Fruit fly (Drosophila melanogaster): ENCODE data around the gene Kah.
A peak's percentile ranks its signal among the peaks of the same experiment; 100 is the strongest.

The Kah gene

dm6 chr3L:589174-589289 lies at the start of gene Kah:
Gene Kah (minus strand): TSS chr3L:589274.
- TF ChIP-seq fd96Ca (GFP tag; IDR thresholded peaks at IDR 0.05) (no peak), Pif1B (GFP tag; optimal IDR thresholded peaks at IDR 0.05) (no peak), rn (GFP tag; IDR thresholded peaks at IDR 0.05) (no peak), CG13204 (GFP tag; optimal IDR thresholded peaks at IDR 0.05) (no peak), Pif1A (GFP tag; optimal IDR thresholded peaks at IDR 0.05) (no peak), CG10348 (GFP tag; IDR thresholded peaks at IDR 0.05) (no peak), CG17806 (tag; optimal IDR thresholded peaks at IDR 0.05) (no peak), CG15710 (tag; optimal IDR thresholded peaks at IDR 0.05) (no peak), CG34367 (tag; optimal IDR thresholded peaks at IDR 0.05) (no peak), D1 (tag; optimal IDR thresholded peaks at IDR 0.05) (no peak), CG8301 (tag; optimal IDR thresholded peaks at IDR 0.05) (no peak), CG9948 (tag; optimal IDR thresholded peaks at IDR 0.05) (no peak)

DNA sequence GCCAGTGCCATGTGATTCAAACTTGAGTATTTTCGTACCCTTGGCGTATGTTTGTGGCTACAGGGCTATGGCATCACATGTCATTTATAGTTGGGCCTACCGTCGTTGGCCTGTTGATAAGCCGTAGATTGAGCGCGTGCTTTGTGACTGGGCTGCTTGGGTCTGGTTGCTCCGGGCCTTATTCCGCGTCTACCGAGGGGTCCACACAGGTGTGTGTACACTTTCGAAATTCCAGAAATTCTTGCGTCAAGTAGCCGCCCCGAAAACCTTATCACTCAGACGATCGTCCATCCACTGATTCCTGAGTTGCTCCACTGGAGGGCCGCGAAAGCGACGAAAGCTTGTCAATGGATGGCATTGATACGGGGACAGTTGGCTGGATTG lies 48.9 kb upstream of the Kah start:
- no peak for TF ChIP-seq CG10348 (GFP tag; IDR thresholded peaks at IDR 0.05)
- TF ChIP-seq Ets98B (GFP tag; IDR thresholded peaks at IDR 0.05) = no peak
- no peak for TF ChIP-seq CG15710 (tag; optimal IDR thresholded peaks at IDR 0.05)
- TF ChIP-seq rn (GFP tag; IDR thresholded peaks at IDR 0.05) = no peak
- TF ChIP-seq CG32121 (GFP tag; IDR thresholded peaks at IDR 0.05) = no peak
- no peak for TF ChIP-seq CG34367 (tag; optimal IDR thresholded peaks at IDR 0.05)
- TF ChIP-seq CG8159 (tag; optimal IDR thresholded peaks at IDR 0.05) = no peak
- no peak for TF ChIP-seq CG13204 (GFP tag; optimal IDR thresholded peaks at IDR 0.05)
- TF ChIP-seq CG8301 (tag; optimal IDR thresholded peaks at IDR 0.05) = no peak
- TF ChIP-seq CG4496 (GFP tag; IDR thresholded peaks at IDR 0.05) = no peak
- TF ChIP-seq Pif1B (GFP tag; optimal IDR thresholded peaks at IDR 0.05) = no peak
- TF ChIP-seq Pif1A (GFP tag; optimal IDR thresholded peaks at IDR 0.05) = no peak
- no peak for TF ChIP-seq CG9948 (tag; optimal IDR thresholded peaks at IDR 0.05)
- TF ChIP-seq fd96Ca (GFP tag; IDR thresholded peaks at IDR 0.05) = no peak
- no peak for TF ChIP-seq CG17806 (tag; optimal IDR thresholded peaks at IDR 0.05)
- no peak for TF ChIP-seq EcR (GFP tag; optimal IDR thresholded peaks at IDR 0.05)
- TF ChIP-seq CG14655 (GFP tag; optimal IDR thresholded peaks at IDR 0.05) = no peak
- no peak for TF ChIP-seq D1 (tag; optimal IDR thresholded peaks at IDR 0.05)
- TF ChIP-seq Snoo (tag; optimal IDR thresholded peaks at IDR 0.05) = no peak

DNA sequence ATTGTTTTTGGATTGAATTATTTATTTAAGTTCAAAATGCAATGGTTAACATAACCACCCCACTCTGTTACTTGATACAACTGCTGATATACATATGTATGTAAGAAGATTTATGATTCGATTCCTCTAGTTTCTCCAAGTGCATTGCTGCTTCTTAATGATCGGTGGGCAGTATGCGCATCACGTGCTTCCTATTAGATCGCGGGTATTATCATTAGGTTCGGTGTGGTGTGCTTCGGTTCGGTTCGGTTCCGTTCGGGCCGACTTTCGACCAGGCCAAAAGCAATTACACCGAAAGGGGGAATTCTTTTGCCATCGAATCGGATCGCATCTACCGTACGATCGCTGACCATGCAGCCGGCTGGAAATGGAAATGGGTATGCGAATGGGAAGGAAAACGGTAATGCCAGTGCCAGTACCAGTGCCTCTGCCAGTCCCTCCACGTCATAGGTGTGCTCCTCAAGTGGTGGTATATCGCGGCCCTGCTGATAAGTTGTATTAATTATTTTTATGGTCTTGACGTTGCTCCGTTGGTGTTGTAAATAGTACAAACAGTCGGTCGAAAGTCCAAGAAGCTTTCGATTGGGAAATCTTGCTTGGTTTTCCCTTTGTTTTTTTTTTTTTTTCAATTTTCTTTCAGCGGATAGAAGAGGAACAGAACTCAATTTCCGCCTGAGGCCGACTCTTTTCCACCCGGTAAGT lies 48.4 kb upstream of the Kah start:
- peak; percentile 49; the same call in 1 of the 2 replicates for TF ChIP-seq Ets98B (GFP tag; IDR thresholded peaks at IDR 0.05)
- peak; percentile 14; the same call in 1 of the 3 replicates for TF ChIP-seq fd96Ca (GFP tag; IDR thresholded peaks at IDR 0.05)
- no peak for TF ChIP-seq CG15710 (tag; optimal IDR thresholded peaks at IDR 0.05)
- peak; percentile 57 for TF ChIP-seq CG8301 (tag; optimal IDR thresholded peaks at IDR 0.05)
- no peak for TF ChIP-seq rn (GFP tag; IDR thresholded peaks at IDR 0.05)
- TF ChIP-seq CG4496 (GFP tag; IDR thresholded peaks at IDR 0.05) = no peak; the same call in 2 of the 3 replicates
- peak; percentile 66 for TF ChIP-seq CG14655 (GFP tag; optimal IDR thresholded peaks at IDR 0.05)
- TF ChIP-seq CG10348 (GFP tag; IDR thresholded peaks at IDR 0.05) = no peak
- no peak for TF ChIP-seq EcR (GFP tag; optimal IDR thresholded peaks at IDR 0.05)
- TF ChIP-seq CG12605 (GFP tag; IDR thresholded peaks at IDR 0.05) = no peak
- TF ChIP-seq CG8159 (tag; optimal IDR thresholded peaks at IDR 0.05) = no peak
- TF ChIP-seq CG9948 (tag; optimal IDR thresholded peaks at IDR 0.05) = no peak

- TF ChIP-seq CG8301 (tag; optimal IDR thresholded peaks at IDR 0.05) (peak; percentile 96), Snoo (tag; optimal IDR thresholded peaks at IDR 0.05) (peak; percentile 48), CG12605 (GFP tag; IDR thresholded peaks at IDR 0.05) (peak; percentile 93), fd96Ca (GFP tag; IDR thresholded peaks at IDR 0.05) (peak; percentile 99), CG15710 (tag; optimal IDR thresholded peaks at IDR 0.05) (peak; percentile 60), D1 (tag; optimal IDR thresholded peaks at IDR 0.05) (peak; percentile 7), EcR (GFP tag; optimal IDR thresholded peaks at IDR 0.05) (no peak), CG10348 (GFP tag; IDR thresholded peaks at IDR 0.05) (peak; percentile 90), Ets98B (GFP tag; IDR thresholded peaks at IDR 0.05) (peak; percentile 98), CG8159 (tag; optimal IDR thresholded peaks at IDR 0.05) (peak; percentile 69), CG14655 (GFP tag; optimal IDR thresholded peaks at IDR 0.05) (peak; percentile 96), CG17806 (tag; optimal IDR thresholded peaks at IDR 0.05) (peak; percentile 80), rn (GFP tag; IDR thresholded peaks at IDR 0.05) (peak; percentile 93), CG13204 (GFP tag; optimal IDR thresholded peaks at IDR 0.05) (peak; percentile 37), CG32121 (GFP tag; IDR thresholded peaks at IDR 0.05) (peak; percentile 98), gl (tag; optimal IDR thresholded peaks at IDR 0.05) (peak; percentile 50), Pif1A (GFP tag; optimal IDR thresholded peaks at IDR 0.05) (peak; percentile 93), CG9948 (tag; optimal IDR thresholded peaks at IDR 0.05) (peak; percentile 86), Pif1B (GFP tag; optimal IDR thresholded peaks at IDR 0.05) (peak; percentile 82), CG34367 (tag; optimal IDR thresholded peaks at IDR 0.05) (peak; percentile 68), CG4496 (GFP tag; IDR thresholded peaks at IDR 0.05) (peak; percentile 98)
Observed at dm6 chr3L:636434-636833, 47.4 kb upstream of the Kah start.

DNA sequence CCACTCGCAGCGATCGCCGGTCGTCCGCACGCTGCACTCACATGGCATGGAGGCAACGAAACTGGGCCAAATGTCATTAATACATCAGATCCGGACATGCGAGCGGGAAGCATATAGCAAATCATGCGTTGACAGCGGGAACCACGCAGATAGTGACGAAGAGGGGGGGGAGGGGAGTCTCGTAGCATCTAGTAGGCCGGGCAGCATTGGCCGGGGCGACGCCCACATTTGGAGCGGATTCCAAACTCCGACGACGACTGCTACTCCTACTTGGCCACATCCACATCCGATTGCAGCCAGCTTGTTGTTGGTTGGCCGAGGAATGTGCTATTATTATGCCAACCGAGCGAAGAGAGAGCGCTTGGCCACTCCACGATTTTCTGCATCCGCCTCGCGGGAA lies 46.5 kb upstream of the Kah start:
- TF ChIP-seq CG34367 (tag; optimal IDR thresholded peaks at IDR 0.05) (no peak), Ets98B (GFP tag; IDR thresholded peaks at IDR 0.05) (peak; percentile 13; the same call in 1 of the 2 replicates)

dm6 chr3L:635016-635363 lies 45.9 kb upstream of the Kah start:
- TF ChIP-seq EcR (GFP tag; optimal IDR thresholded peaks at IDR 0.05) (peak; percentile 83), Pif1B (GFP tag; optimal IDR thresholded peaks at IDR 0.05) (no peak)
